Fruit fly (Drosophila melanogaster): ENCODE measurements around the gene CG33270.

CG33270 gene

DNA sequence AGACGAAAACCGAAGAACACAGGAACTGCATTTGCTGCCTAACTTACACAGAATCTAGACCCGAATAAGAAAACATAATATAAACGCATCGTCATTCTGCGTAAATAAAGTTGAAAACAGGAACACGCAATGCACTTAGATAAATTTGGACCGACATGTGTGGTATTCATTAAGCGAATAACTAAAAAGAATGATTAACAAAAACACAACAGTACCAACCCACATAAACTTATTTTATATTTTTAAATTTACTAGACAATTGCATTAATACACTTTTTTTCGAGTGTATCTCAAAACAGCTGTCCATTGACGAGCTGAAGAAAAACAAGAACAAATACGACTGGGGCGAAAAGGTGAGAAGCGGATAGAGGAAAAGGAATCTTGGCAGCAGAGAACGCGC lies 24.1 kb downstream of the CG33270 start (continued):
- peak; percentile 9 for TF ChIP-seq p53 (GFP tag; optimal IDR thresholded peaks at IDR 0.05)
- TF ChIP-seq mam (GFP tag; optimal IDR thresholded peaks at IDR 0.05): peak; percentile 20
- peak; percentile 90 for TF ChIP-seq az2 (GFP tag; optimal IDR thresholded peaks at IDR 0.05)
- TF ChIP-seq gsb-n (tag; optimal IDR thresholded peaks at IDR 0.05): peak; percentile 91
- peak; percentile 83 to 90 for TF ChIP-seq chif (GFP tag; optimal IDR thresholded peaks at IDR 0.05)
- TF ChIP-seq dm (GFP tag; optimal IDR thresholded peaks at IDR 0.05): peak; percentile 70
- TF ChIP-seq Fer3 (tag; optimal IDR thresholded peaks at IDR 0.05): peak; percentile 64
- TF ChIP-seq btn (GFP tag; optimal IDR thresholded peaks at IDR 0.05): peak; percentile 46
- TF ChIP-seq psq (GFP tag; optimal IDR thresholded peaks at IDR 0.05): peak; percentile 76
- peak; percentile 96 for TF ChIP-seq CG15696 (tag; optimal IDR thresholded peaks at IDR 0.05)
- no peak for TF ChIP-seq knrl (GFP tag; IDR thresholded peaks at IDR 0.05; ENCODE audit: partially characterized antibody)
- TF ChIP-seq pfk (GFP tag; optimal IDR thresholded peaks at IDR 0.05): no peak
- TF ChIP-seq unc-4 (GFP tag; IDR thresholded peaks at IDR 0.05; ENCODE audit: partially characterized antibody): no peak
- TF ChIP-seq CG12744 (GFP tag; optimal IDR thresholded peaks at IDR 0.05): peak; percentile 55
- peak; percentile 56; the same call in 1 of the 2 replicates for TF ChIP-seq CG32532 (GFP tag; IDR thresholded peaks at IDR 0.05)
- TF ChIP-seq sim (GFP tag; IDR thresholded peaks at IDR 0.05): peak; percentile 91
- peak; percentile 10 for TF ChIP-seq CG7928 (GFP tag; optimal IDR thresholded peaks at IDR 0.05)
- TF ChIP-seq Side (GFP tag; optimal IDR thresholded peaks at IDR 0.05): peak; percentile 76
- peak; percentile 71 for TF ChIP-seq CG12219 (GFP tag; optimal IDR thresholded peaks at IDR 0.05)
- peak; percentile 66 for TF ChIP-seq CG12942 (GFP tag; optimal IDR thresholded peaks at IDR 0.05)
- no peak for TF ChIP-seq Adf1 (GFP tag; IDR thresholded peaks at IDR 0.05)
- TF ChIP-seq ash1 (GFP tag; optimal IDR thresholded peaks at IDR 0.05): no peak
- TF ChIP-seq CG12391 (tag; optimal IDR thresholded peaks at IDR 0.05): peak; percentile 90
- peak; percentile 41 for TF ChIP-seq CG10431 (GFP tag; optimal IDR thresholded peaks at IDR 0.05)
- TF ChIP-seq row (GFP tag; IDR thresholded peaks at IDR 0.05): peak; percentile 79
- TF ChIP-seq CkIIα-i1 (GFP tag; IDR thresholded peaks at IDR 0.05): no peak
- TF ChIP-seq CG42726 (GFP tag; IDR thresholded peaks at IDR 0.05; ENCODE audit: partially characterized antibody): no peak
- peak; percentile 60 for TF ChIP-seq CG16863 (GFP tag; optimal IDR thresholded peaks at IDR 0.05)
- no peak for TF ChIP-seq CG1792 (GFP tag; optimal IDR thresholded peaks at IDR 0.05)
- peak; percentile 78 for TF ChIP-seq CG12104 (GFP tag; optimal IDR thresholded peaks at IDR 0.05)
- TF ChIP-seq lab (GFP tag; optimal IDR thresholded peaks at IDR 0.05): peak; percentile 71
- TF ChIP-seq CG9437 (GFP tag; optimal IDR thresholded peaks at IDR 0.05): peak; percentile 59
- TF ChIP-seq CG2199 (GFP tag; IDR thresholded peaks at IDR 0.05): no peak
- TF ChIP-seq shn (GFP tag; optimal IDR thresholded peaks at IDR 0.05): peak; percentile 54
- peak; percentile 80 for TF ChIP-seq CG18764 (GFP tag; optimal IDR thresholded peaks at IDR 0.05)
- peak; percentile 46 for TF ChIP-seq TFAM (GFP tag; optimal IDR thresholded peaks at IDR 0.05)
- peak; percentile 75 for TF ChIP-seq CG8944 (GFP tag; optimal IDR thresholded peaks at IDR 0.05)
- peak; percentile 83 for TF ChIP-seq CG13424 (tag; optimal IDR thresholded peaks at IDR 0.05)
- peak; percentile 83 for TF ChIP-seq Sox100B (GFP tag; optimal IDR thresholded peaks at IDR 0.05)
- TF ChIP-seq CG11456 (GFP tag; IDR thresholded peaks at IDR 0.05): peak; percentile 63; the same call in 1 of the 3 replicates
- peak; percentile 61 for TF ChIP-seq CG4730 (GFP tag; IDR thresholded peaks at IDR 0.05)
- TF ChIP-seq Neu2 (GFP tag; optimal IDR thresholded peaks at IDR 0.05; ENCODE audit: borderline replicate concordance): no peak
- TF ChIP-seq gsb (GFP tag; IDR thresholded peaks at IDR 0.05): no peak
- TF ChIP-seq Antp (GFP tag; optimal IDR thresholded peaks at IDR 0.05): peak; percentile 59
- peak; percentile 81 for TF ChIP-seq CG1233 (GFP tag; optimal IDR thresholded peaks at IDR 0.05)
- peak; percentile 52 for TF ChIP-seq CG17186 (GFP tag; optimal IDR thresholded peaks at IDR 0.05)
- TF ChIP-seq gcm2 (GFP tag; optimal IDR thresholded peaks at IDR 0.05): no peak
- peak; percentile 82; the same call in 1 of the 2 replicates for TF ChIP-seq chm (GFP tag; IDR thresholded peaks at IDR 0.05)
- peak; percentile 84 for TF ChIP-seq CG6813 (GFP tag; optimal IDR thresholded peaks at IDR 0.05)
- TF ChIP-seq sc (optimal IDR thresholded peaks at IDR 0.05): no peak
- peak; percentile 91 for TF ChIP-seq sc (GFP tag; optimal IDR thresholded peaks at IDR 0.05)

All from whole organism, embryonic.